Worm (Caenorhabditis elegans) whole organism, young adult: ENCODE measurements around the gene nspb-10.

ENCODE experiments used
- B0035.1 ChIP-seq: sonication (generic microtip); optimal IDR thresholded peaks from 2 replicates; lab custom pipeline; 2016; ENCODE audit warnings: missing genetic modification characterization, mild to moderate bottlenecking, missing compliant biosample characterization, missing genotype, missing genetic modification reagents
- B0261.1 ChIP-seq: sonication (generic microtip); optimal IDR thresholded peaks from 2 replicates; lab custom pipeline; 2016; ENCODE audit warnings: mild to moderate bottlenecking, missing genetic modification characterization, moderate library complexity, missing compliant biosample characterization
- D2030.7 ChIP-seq: fragments of 200-800 bp; sonication (Bioruptor generic); IDR thresholded peaks from 2 replicates; pipeline ENCODE4 v1.3.6; 2022; ENCODE audit warnings: missing genetic modification reagents, missing genetic modification characterization, missing compliant biosample characterization
- F49E8.2 ChIP-seq: sonication (generic microtip); optimal IDR thresholded peaks from 3 replicates; lab custom pipeline; 2017; ENCODE audit warnings: missing genetic modification characterization, mild to moderate bottlenecking, missing compliant biosample characterization, antibody characterized with exemption, moderate library complexity; ENCODE audit not compliant: insufficient read depth
- F57C9.4 ChIP-seq: sonication (generic microtip); optimal IDR thresholded peaks from 2 replicates; lab custom pipeline; 2017; ENCODE audit warnings: mild to moderate bottlenecking, missing genetic modification characterization, missing compliant biosample characterization
- T26A5.8 ChIP-seq: sonication (generic microtip); optimal IDR thresholded peaks from 2 replicates; lab custom pipeline; 2016; ENCODE audit warnings: missing genetic modification characterization, missing compliant biosample characterization
- Y53G8AR.9 ChIP-seq: fragments of 200-800 bp; sonication (Bioruptor generic); conservative IDR thresholded peaks from 2 replicates; pipeline ENCODE4 v1.3.6; 2022; ENCODE audit warnings: missing genetic modification reagents, missing genetic modification characterization, missing compliant biosample characterization
- Y67H2A.10 ChIP-seq: fragments of 200-800 bp; sonication (Bioruptor generic); conservative IDR thresholded peaks from 2 replicates; pipeline ENCODE4 v1.3.6; 2022; ENCODE audit warnings: missing genetic modification reagents, missing genetic modification characterization, missing compliant biosample characterization
- aptf-2 ChIP-seq: fragments of 200-800 bp; sonication (Bioruptor generic); conservative IDR thresholded peaks from 2 replicates; pipeline ENCODE4 v1.3.6; 2022; ENCODE audit warnings: missing genetic modification reagents, missing genetic modification characterization, missing compliant biosample characterization
- attf-6 ChIP-seq: fragments of 200-800 bp; sonication (Bioruptor generic); IDR thresholded peaks from 2 replicates; pipeline ENCODE4 v1.3.6; 2022; ENCODE audit warnings: missing genetic modification reagents, missing genetic modification characterization, missing compliant biosample characterization
- ccch-3 ChIP-seq: fragments of 200-800 bp; sonication (Bioruptor generic); optimal IDR thresholded peaks from 2 replicates; lab custom pipeline; 2018; ENCODE audit warnings: mild to moderate bottlenecking, missing genetic modification characterization, missing compliant biosample characterization
- cebp-2 ChIP-seq: fragments of 200-800 bp; sonication (Bioruptor generic); IDR thresholded peaks from 2 replicates; pipeline ENCODE4 v1.3.6; 2022; ENCODE audit warnings: missing genetic modification characterization, missing compliant biosample characterization
- ceh-91 ChIP-seq: fragments of 200-800 bp; sonication (Bioruptor generic); IDR thresholded peaks from 2 replicates; pipeline ENCODE4 v1.3.6; 2022; ENCODE audit warnings: missing genetic modification reagents, missing genetic modification characterization, missing compliant biosample characterization
- chd-7 ChIP-seq: sonication (generic microtip); optimal IDR thresholded peaks from 2 replicates; lab custom pipeline; 2016; ENCODE audit warnings: mild to moderate bottlenecking, missing genetic modification characterization, moderate library complexity, missing compliant biosample characterization
- fkh-3 ChIP-seq: sonication (generic microtip); optimal IDR thresholded peaks from 2 replicates; lab custom pipeline; 2016; ENCODE audit warnings: mild to moderate bottlenecking, missing genetic modification characterization, missing compliant biosample characterization
- gei-17 ChIP-seq: fragments of 200-800 bp; sonication (Bioruptor generic); optimal IDR thresholded peaks from 2 replicates; lab custom pipeline; 2018; ENCODE audit warnings: mild to moderate bottlenecking, missing genetic modification characterization, missing compliant biosample characterization
- him-1 ChIP-seq: sonication (generic microtip); optimal IDR thresholded peaks from 2 replicates; lab custom pipeline; 2016; ENCODE audit warnings: missing genotype, missing genetic modification reagents, missing genetic modification characterization, missing compliant biosample characterization
- hlh-12 ChIP-seq: sonication (generic microtip); optimal IDR thresholded peaks from 2 replicates; lab custom pipeline; 2016; ENCODE audit warnings: missing genetic modification characterization, missing compliant biosample characterization
- hsf-1 ChIP-seq: fragments of 200-800 bp; sonication (Bioruptor generic); IDR thresholded peaks from 2 replicates; pipeline ENCODE4 v1.3.6; 2022; ENCODE audit warnings: missing genetic modification reagents, missing genetic modification characterization, missing compliant biosample characterization
- let-526 ChIP-seq: fragments of 200-800 bp; sonication (Bioruptor generic); IDR thresholded peaks from 2 replicates; pipeline ENCODE4 v1.3.6; 2022; ENCODE audit warnings: missing genetic modification reagents, missing genetic modification characterization, missing compliant biosample characterization
- let-607 ChIP-seq, 2 experiments: fragments of 200-800 bp in 1 of 2; sonication (Bioruptor generic) in 1 of 2; sonication (generic microtip) in 1 of 2; optimal IDR thresholded peaks; 2 replicates each; lab custom pipeline; 2016 to 2018; ENCODE audit warnings: mild to moderate bottlenecking in 2 of 2, missing compliant biosample characterization in 2 of 2, missing genetic modification characterization in 2 of 2, moderate library complexity in 2 of 2, missing genotype in 1 of 2
- lir-1 ChIP-seq: fragments of 200-800 bp; sonication (Bioruptor generic); conservative IDR thresholded peaks from 2 replicates; pipeline ENCODE4 v1.3.6; 2022; ENCODE audit warnings: missing genetic modification reagents, missing genetic modification characterization, missing compliant biosample characterization
- lsl-1 ChIP-seq: fragments of 200-800 bp; sonication (Bioruptor generic); optimal IDR thresholded peaks from 2 replicates; lab custom pipeline; 2018; ENCODE audit warnings: mild to moderate bottlenecking, missing genetic modification characterization, moderate library complexity, missing compliant biosample characterization
- lsy-27 ChIP-seq: sonication (generic microtip); optimal IDR thresholded peaks from 2 replicates; lab custom pipeline; 2017; ENCODE audit warnings: missing genetic modification characterization, mild to moderate bottlenecking, missing compliant biosample characterization, antibody characterized with exemption, missing genotype, borderline replicate concordance; ENCODE audit not compliant: insufficient read depth
- madf-3 ChIP-seq: fragments of 200-800 bp; sonication (Bioruptor generic); IDR thresholded peaks from 2 replicates; pipeline ENCODE4 v1.3.6; 2022; ENCODE audit warnings: missing genetic modification reagents, missing genetic modification characterization, missing compliant biosample characterization
- madf-6 ChIP-seq: fragments of 200-800 bp; sonication (Bioruptor generic); IDR thresholded peaks from 2 replicates; pipeline ENCODE4 v1.3.6; 2022; ENCODE audit warnings: missing genetic modification reagents, missing genetic modification characterization, missing compliant biosample characterization
- mcd-1 ChIP-seq: fragments of 200-800 bp; sonication (Bioruptor generic); IDR thresholded peaks from 2 replicates; pipeline ENCODE4 v1.3.6; 2022; ENCODE audit warnings: missing genetic modification reagents, missing genetic modification characterization, missing compliant biosample characterization
- nfyb-1 ChIP-seq: fragments of 200-800 bp; sonication (Bioruptor generic); IDR thresholded peaks from 2 replicates; pipeline ENCODE4 v1.3.6; 2022; ENCODE audit warnings: missing genetic modification reagents, missing genetic modification characterization, missing compliant biosample characterization
- nhr-120 ChIP-seq: fragments of 200-800 bp; sonication (Bioruptor generic); IDR thresholded peaks from 2 replicates; pipeline ENCODE4 v1.3.6; 2022; ENCODE audit warnings: missing genetic modification characterization, missing compliant biosample characterization
- nhr-179 ChIP-seq: sonication (generic microtip); optimal IDR thresholded peaks from 2 replicates; lab custom pipeline; 2016; ENCODE audit warnings: mild to moderate bottlenecking, missing genetic modification characterization, missing compliant biosample characterization
- nhr-80 ChIP-seq: sonication (generic microtip); optimal IDR thresholded peaks from 2 replicates; lab custom pipeline; 2016; ENCODE audit warnings: missing genetic modification characterization, missing compliant biosample characterization
- pbrm-1 ChIP-seq: fragments of 200-800 bp; sonication (Bioruptor generic); IDR thresholded peaks from 2 replicates; pipeline ENCODE4 v1.3.6; 2022; ENCODE audit warnings: missing genetic modification reagents, missing genetic modification characterization, missing compliant biosample characterization
- pha-4 ChIP-seq: fragments of 150-350 bp; sonication (generic microtip); optimal IDR thresholded peaks from 2 replicates; lab custom pipeline; 2014; ENCODE audit warnings: missing biosample characterization, missing genetic modification reagents, missing genetic modification characterization
- rcor-1 ChIP-seq: fragments of 200-800 bp; sonication (Bioruptor generic); IDR thresholded peaks from 2 replicates; pipeline ENCODE4 v1.3.6; 2022; ENCODE audit warnings: missing genetic modification reagents, missing genetic modification characterization, missing compliant biosample characterization
- repo-1 ChIP-seq: sonication (generic microtip); optimal IDR thresholded peaks from 2 replicates; lab custom pipeline; 2017; ENCODE audit warnings: mild to moderate bottlenecking, missing genetic modification characterization, missing compliant biosample characterization
- rpc-1 ChIP-seq, 2 experiments: fragments of 150-350 bp in 1 of 2; sonication (generic microtip) in 1 of 2; optimal IDR thresholded peaks; 2 replicates each; lab custom pipeline; 2014 to 2018; ENCODE audit warnings: missing biosample characterization in 1 of 2, missing genetic modification characterization in 1 of 2, missing genetic modification reagents in 1 of 2, missing genotype in 1 of 2
- sdz-38 ChIP-seq: sonication (generic microtip); optimal IDR thresholded peaks from 2 replicates; lab custom pipeline; 2016; ENCODE audit warnings: missing genotype, missing genetic modification characterization, missing compliant biosample characterization
- snpc-1.1 ChIP-seq: sonication (generic microtip); optimal IDR thresholded peaks from 2 replicates; lab custom pipeline; 2017; ENCODE audit warnings: missing genetic modification characterization, mild to moderate bottlenecking, missing compliant biosample characterization, antibody characterized with exemption, moderate library complexity, missing genotype, missing genetic modification reagents; ENCODE audit not compliant: insufficient read depth
- snpc-1.3 ChIP-seq: sonication (generic microtip); optimal IDR thresholded peaks from 2 replicates; lab custom pipeline; 2017; ENCODE audit warnings: missing genetic modification characterization, mild to moderate bottlenecking, missing compliant biosample characterization, antibody characterized with exemption, moderate library complexity, missing genotype, missing genetic modification reagents; ENCODE audit not compliant: insufficient read depth
- snpc-3.4 ChIP-seq: sonication (generic microtip); optimal IDR thresholded peaks from 2 replicates; lab custom pipeline; 2017; ENCODE audit warnings: missing genetic modification characterization, mild to moderate bottlenecking, missing compliant biosample characterization, antibody characterized with exemption, moderate library complexity, missing genotype, missing genetic modification reagents
- sptf-2 ChIP-seq: fragments of 200-800 bp; sonication (Bioruptor generic); optimal IDR thresholded peaks from 2 replicates; lab custom pipeline; 2018; ENCODE audit warnings: mild to moderate bottlenecking, missing genetic modification characterization, missing compliant biosample characterization
- zfh-2 ChIP-seq: fragments of 200-800 bp; sonication (Bioruptor generic); conservative IDR thresholded peaks from 2 replicates; pipeline ENCODE4 v1.3.6; 2022; ENCODE audit warnings: missing genetic modification reagents, missing genetic modification characterization, missing compliant biosample characterization
- ztf-18 ChIP-seq: sonication (generic microtip); optimal IDR thresholded peaks from 2 replicates; lab custom pipeline; 2016; ENCODE audit warnings: missing genotype, mild to moderate bottlenecking, missing genetic modification characterization, missing compliant biosample characterization
- ztf-25 ChIP-seq: fragments of 200-800 bp; sonication (Bioruptor generic); IDR thresholded peaks from 2 replicates; pipeline ENCODE4 v1.3.6; 2022; ENCODE audit warnings: missing genetic modification reagents, missing genetic modification characterization, missing compliant biosample characterization
- ztf-28 ChIP-seq: fragments of 200-800 bp; sonication (Bioruptor generic); IDR thresholded peaks from 2 replicates; pipeline ENCODE4 v1.3.6; 2022; ENCODE audit warnings: missing genetic modification reagents, missing genetic modification characterization, missing compliant biosample characterization

The nspb-10 gene

DNA sequence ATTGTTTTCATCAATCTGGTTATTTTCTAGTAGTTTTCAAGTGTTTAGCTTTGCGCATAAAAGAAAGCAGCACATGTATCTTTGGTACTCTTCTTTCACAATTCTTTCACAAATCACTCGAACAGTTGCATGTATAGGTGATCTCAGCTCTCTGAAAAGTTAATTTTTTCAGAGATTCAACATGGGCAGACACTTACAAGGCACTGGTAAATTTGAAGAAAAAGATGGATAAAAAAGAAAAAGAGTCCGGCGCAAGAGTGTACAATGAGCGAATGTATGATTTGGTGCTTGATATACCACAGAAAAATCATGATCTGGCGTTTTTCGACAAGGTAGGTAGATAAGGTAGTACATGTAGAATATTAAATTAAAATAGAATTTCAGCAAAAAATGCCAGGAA is 30.1 kb upstream of the nspb-10 start:
- TF ChIP-seq F57C9.4 (tag; lab: Kevin White, UChicago) (no peak), aptf-2 (GFP tag; lab: Robert Waterston, UW) (no peak), pbrm-1 (no peak)
- TF ChIP-seq, all 124 proteins: peak for 0

ce11 chrII:14616927-14617326 is 28.9 kb upstream of the nspb-10 start:
- TF ChIP-seq ztf-18 (tag; lab: Kevin White, UChicago) (peak; percentile 70), mcd-1 (GFP tag; lab: Robert Waterston, UW) (peak; percentile 55), rpc-1 (optimal IDR thresholded peaks at IDR 0.05; lab: Kevin White, UChicago) (peak; percentile 84), rpc-1 (tag; optimal IDR thresholded peaks at IDR 0.05; lab: Kevin White, UChicago) (peak; percentile 91), T26A5.8 (no peak), Y67H2A.10 (GFP tag; lab: Robert Waterston, UW) (no peak), sptf-2 (GFP tag; lab: Kevin White, UChicago) (peak; percentile 8), ceh-91 (GFP tag; lab: Robert Waterston, UW) (no peak), F57C9.4 (tag; lab: Kevin White, UChicago) (peak; percentile 15), chd-7 (tag; lab: Kevin White, UChicago) (peak; percentile 53), snpc-3.4 (tag; lab: Kevin White, UChicago) (peak; percentile 55), D2030.7 (GFP tag; lab: Robert Waterston, UW) (peak; percentile 70), F49E8.2 (tag; lab: Kevin White, UChicago) (peak; percentile 19), lir-1 (0 out of 2 replicates have a peak, but pooled peaks have one; percentile 48), B0035.1 (no peak), sdz-38 (tag; lab: Kevin White, UChicago) (no peak), nhr-120 (GFP tag; lab: Robert Waterston, UW) (0 out of 2 replicates have a peak, but pooled peaks have one; percentile 68), nhr-179 (peak; percentile 3), him-1 (tag; lab: Kevin White, UChicago) (peak; percentile 64), hsf-1 (GFP tag; lab: Robert Waterston, UW) (peak; percentile 60; the same call in 1 of the 2 replicates), lsy-27 (tag; lab: Kevin White, UChicago) (peak; percentile 3), nhr-80 (tag; lab: Kevin White, UChicago) (peak; percentile 30), snpc-1.3 (tag; lab: Kevin White, UChicago) (peak; percentile 55), let-607 (tag; optimal IDR thresholded peaks at IDR 0.05; lab: Kevin White, UChicago) (peak in 1 of 2 experiments; percentile 26), cebp-2 (peak; percentile 88; the same call in 1 of the 2 replicates), lsl-1 (GFP tag; lab: Kevin White, UChicago) (peak; percentile 44), nfyb-1 (GFP tag; lab: Robert Waterston, UW) (peak; percentile 89), ccch-3 (GFP tag; lab: Kevin White, UChicago) (no peak), rcor-1 (peak; percentile 62), madf-3 (GFP tag; lab: Robert Waterston, UW) (no peak), B0261.1 (peak; percentile 75), attf-6 (GFP tag; lab: Robert Waterston, UW) (no peak), repo-1 (tag; lab: Kevin White, UChicago) (peak; percentile 57), let-526 (GFP tag; lab: Robert Waterston, UW) (no peak), gei-17 (GFP tag; lab: Kevin White, UChicago) (no peak), zfh-2 (GFP tag; lab: Robert Waterston, UW) (no peak), Y53G8AR.9 (peak; percentile 57; the same call in 1 of the 2 replicates), ztf-28 (GFP tag; lab: Robert Waterston, UW) (peak; percentile 50; the same call in 1 of the 2 replicates), pha-4 (tag; lab: Kevin White, UChicago) (no peak), ztf-25 (peak; percentile 87; the same call in 1 of the 2 replicates), snpc-1.1 (peak; percentile 59), madf-6 (GFP tag; lab: Robert Waterston, UW) (peak; percentile 72), hlh-12 (peak; percentile 73), fkh-3 (peak; percentile 4)
